Worm (Caenorhabditis elegans): ENCODE data around the gene dgk-1.

- TF ChIP-seq lin-32 (GFP tag; optimal IDR thresholded peaks at IDR 0.05) (no peak), flh-1 (GFP tag; optimal IDR thresholded peaks at IDR 0.05) (no peak), M03D4.4 (tag; optimal IDR thresholded peaks at IDR 0.05) (no peak), nhr-28 (tag; optimal IDR thresholded peaks at IDR 0.05) (no peak), unc-62 (GFP tag; optimal IDR thresholded peaks at IDR 0.05) (no peak), nhr-237 (tag; optimal IDR thresholded peaks at IDR 0.05) (no peak), elt-3 (tag; optimal IDR thresholded peaks at IDR 0.05) (no peak)
These were observed 10.8 kb downstream of the dgk-1 start, which contains the start of gene C44C1.1 for ce11 chrX:980252-981009.
